Worm (Caenorhabditis elegans) whole organism, L4 larva: ENCODE results near the gene T06E6.15.

Experiments used
- F49E8.2 ChIP-seq: sonication (generic microtip); optimal IDR thresholded peaks from 2 replicates; lab custom pipeline; 2016; ENCODE audit warnings: missing compliant biosample characterization, mild to moderate bottlenecking, missing genetic modification characterization, borderline replicate concordance
- Y75B8A.6 ChIP-seq: fragments of 200-800 bp; sonication (Bioruptor generic); IDR thresholded peaks from 2 replicates; pipeline ENCODE4 v1.3.6; 2022; ENCODE audit warnings: missing genetic modification reagents, missing genetic modification characterization, missing compliant biosample characterization
- daf-8 ChIP-seq: fragments of 200-800 bp; sonication (Bioruptor generic); IDR thresholded peaks from 2 replicates; pipeline ENCODE4 v1.3.6; 2022; ENCODE audit warnings: missing genetic modification characterization, missing compliant biosample characterization
- hlh-11 ChIP-seq: fragments of 200-800 bp; sonication (Bioruptor generic); optimal IDR thresholded peaks from 2 replicates; lab custom pipeline; 2018; ENCODE audit warnings: mild to moderate bottlenecking, missing genetic modification characterization, missing compliant biosample characterization
- lin-13 ChIP-seq: fragments of 150-350 bp; optimal IDR thresholded peaks from 2 replicates; lab custom pipeline; 2014; ENCODE audit warnings: missing biosample characterization, missing genetic modification reagents, missing genetic modification characterization
- mes-2 ChIP-seq: sonication (generic microtip); optimal IDR thresholded peaks from 2 replicates; lab custom pipeline; 2016; ENCODE audit warnings: missing genotype, mild to moderate bottlenecking, missing genetic modification characterization, missing compliant biosample characterization; ENCODE audit not compliant: poor library complexity, severe bottlenecking
- nhr-102 ChIP-seq: sonication (generic microtip); optimal IDR thresholded peaks from 2 replicates; lab custom pipeline; 2016; ENCODE audit warnings: mild to moderate bottlenecking, missing genetic modification characterization, moderate library complexity, missing compliant biosample characterization
- nhr-48 ChIP-seq: sonication (generic microtip); optimal IDR thresholded peaks from 2 replicates; lab custom pipeline; 2016; ENCODE audit warnings: mild to moderate bottlenecking, missing genetic modification characterization, missing compliant biosample characterization
- unc-62 ChIP-seq, 3 experiments: fragments of 150-350 bp in 1 of 3; sonication (generic microtip); optimal IDR thresholded peaks in 2 of 3; peaks in 1 of 3; 1 replicate in 1 of 3; 2 replicates in 2 of 3; lab custom pipeline; 2014 to 2017; ENCODE audit warnings: missing biosample characterization in 3 of 3, missing genetic modification characterization in 3 of 3, missing genetic modification reagents in 3 of 3, missing genotype in 1 of 3
- ztf-11 ChIP-seq: fragments of 150-350 bp; optimal IDR thresholded peaks from 2 replicates; lab custom pipeline; 2014; ENCODE audit warnings: missing biosample characterization, missing genetic modification characterization

- TF ChIP-seq hlh-11 = no peak
- TF ChIP-seq ztf-11 = no peak
- no peak for TF ChIP-seq daf-8 (GFP tag; lab: Robert Waterston, UW)
- TF ChIP-seq lin-13 (GFP tag; lab: Kevin White, UChicago) = no peak
- TF ChIP-seq unc-62 (GFP tag; optimal IDR thresholded peaks at IDR 0.05 in 1 of 2; lab: Kevin White, UChicago) = no peak
- TF ChIP-seq unc-62 (tag; optimal IDR thresholded peaks at IDR 0.05; lab: Kevin White, UChicago) = no peak
- no peak for TF ChIP-seq F49E8.2 (tag; lab: Kevin White, UChicago)
- TF ChIP-seq mes-2 = no peak
- no peak for TF ChIP-seq Y75B8A.6
- no peak for TF ChIP-seq nhr-102 (tag; lab: Kevin White, UChicago)
- no peak for TF ChIP-seq nhr-48 (tag; lab: Kevin White, UChicago)
Measured at ce11 chrV:15415951-15416350, 16.4 kb upstream of the T06E6.15 start, which contains the start of gene srh-265.
